Worm (Caenorhabditis elegans) whole organism, L4/young adult: Measurements from ENCODE around the gene F15A8.1.

Experiments used
- W03F9.2 ChIP-seq: fragments of 150-350 bp; optimal IDR thresholded peaks from 2 replicates; lab custom pipeline; 2014; ENCODE audit warnings: missing biosample characterization, missing genetic modification characterization
- dao-5 ChIP-seq: sonication (generic microtip); optimal IDR thresholded peaks from 2 replicates; lab custom pipeline; 2016; ENCODE audit warnings: missing genotype, missing genetic modification characterization, moderate library complexity, missing compliant biosample characterization
- him-1 ChIP-seq: sonication (generic microtip); optimal IDR thresholded peaks from 2 replicates; lab custom pipeline; 2016; ENCODE audit warnings: missing genotype, missing genetic modification reagents, missing genetic modification characterization, missing compliant biosample characterization

The F15A8.1 gene

ce11 chrX:4440641-4441040 is at the start of gene F15A8.1:
Gene F15A8.1 (plus strand): TSS chrX:4440941.
- TF ChIP-seq him-1 (tag; lab: Kevin White, UChicago) = no peak
- TF ChIP-seq W03F9.2 (tag; lab: Kevin White, UChicago) = no peak
- TF ChIP-seq dao-5 (tag; lab: Kevin White, UChicago) = no peak

ce11 chrX:4391680-4392079 is 49.1 kb upstream of the F15A8.1 start:
- TF ChIP-seq dao-5 (tag; lab: Kevin White, UChicago) = no peak

- TF ChIP-seq dao-5 (tag; lab: Kevin White, UChicago) = no peak
- peak; percentile 46 for TF ChIP-seq W03F9.2 (tag; lab: Kevin White, UChicago)
- peak; percentile 73 for TF ChIP-seq him-1 (tag; lab: Kevin White, UChicago)
Observed at ce11 chrX:4395073-4395850, 45.5 kb upstream of the F15A8.1 start.

- TF ChIP-seq him-1 (tag; lab: Kevin White, UChicago) (no peak), dao-5 (tag; lab: Kevin White, UChicago) (no peak), W03F9.2 (tag; lab: Kevin White, UChicago) (no peak)
Observed at ce11 chrX:4397460-4397859, 43.3 kb upstream of the F15A8.1 start.

- TF ChIP-seq him-1 (tag; lab: Kevin White, UChicago) = no peak
- TF ChIP-seq dao-5 (tag; lab: Kevin White, UChicago) = no peak
- no peak for TF ChIP-seq W03F9.2 (tag; lab: Kevin White, UChicago)
Observed at ce11 chrX:4400296-4400695, 40.4 kb upstream of the F15A8.1 start.

- no peak for TF ChIP-seq him-1 (tag; lab: Kevin White, UChicago)
- TF ChIP-seq dao-5 (tag; lab: Kevin White, UChicago) = no peak
- TF ChIP-seq W03F9.2 (tag; lab: Kevin White, UChicago) = no peak
Observed at ce11 chrX:4402854-4403253, 37.9 kb upstream of the F15A8.1 start, which contains the start of gene D1079.1. Gene D1079.1 (plus strand): TSS chrX:4403154.

ce11 chrX:4404717-4405116 is 36.0 kb upstream of the F15A8.1 start:
- no peak for TF ChIP-seq him-1 (tag; lab: Kevin White, UChicago)
- no peak for TF ChIP-seq dao-5 (tag; lab: Kevin White, UChicago)
- TF ChIP-seq W03F9.2 (tag; lab: Kevin White, UChicago) = no peak

ce11 chrX:4408466-4408865 is 32.3 kb upstream of the F15A8.1 start:
- no peak for TF ChIP-seq dao-5 (tag; lab: Kevin White, UChicago)
- no peak for TF ChIP-seq him-1 (tag; lab: Kevin White, UChicago)
- no peak for TF ChIP-seq W03F9.2 (tag; lab: Kevin White, UChicago)

ce11 chrX:4409591-4410279 is 31.0 kb upstream of the F15A8.1 start:
- TF ChIP-seq dao-5 (tag; lab: Kevin White, UChicago) (no peak), W03F9.2 (tag; lab: Kevin White, UChicago) (peak; percentile 5)

ce11 chrX:4410280-4410911 is 30.3 kb upstream of the F15A8.1 start:
- TF ChIP-seq him-1 (tag; lab: Kevin White, UChicago) (no peak), dao-5 (tag; lab: Kevin White, UChicago) (no peak), W03F9.2 (tag; lab: Kevin White, UChicago) (no peak)

ce11 chrX:4413206-4413605 is 27.5 kb upstream of the F15A8.1 start:
- no peak for TF ChIP-seq W03F9.2 (tag; lab: Kevin White, UChicago)
- no peak for TF ChIP-seq dao-5 (tag; lab: Kevin White, UChicago)
- no peak for TF ChIP-seq him-1 (tag; lab: Kevin White, UChicago)

ce11 chrX:4415289-4415688 is 25.5 kb upstream of the F15A8.1 start:
- TF ChIP-seq him-1 (tag; lab: Kevin White, UChicago) = no peak
- no peak for TF ChIP-seq W03F9.2 (tag; lab: Kevin White, UChicago)
- TF ChIP-seq dao-5 (tag; lab: Kevin White, UChicago) = no peak

ce11 chrX:4418751-4419150 is 22.0 kb upstream of the F15A8.1 start, which contains the start of gene dop-1:
Gene dop-1 (minus strand): TSS chrX:4418851.
- TF ChIP-seq W03F9.2 (tag; lab: Kevin White, UChicago) = no peak
- TF ChIP-seq him-1 (tag; lab: Kevin White, UChicago) = no peak
- TF ChIP-seq dao-5 (tag; lab: Kevin White, UChicago) = no peak
